Worm (Caenorhabditis elegans) whole organism, young adult: ENCODE data around the gene T13F2.4.
"Not testable (repeated sequence)": the region's sequence is repeated elsewhere in the genome, so short reads cannot be mapped to it uniquely, and the experiment has no call there.

ENCODE experiments used
- B0035.1 ChIP-seq: sonication (generic microtip); optimal IDR thresholded peaks from 2 replicates; lab custom pipeline; 2016; ENCODE audit warnings: missing genetic modification characterization, mild to moderate bottlenecking, missing compliant biosample characterization, missing genotype, missing genetic modification reagents
- F33H1.4 ChIP-seq: fragments of 200-800 bp; sonication (Bioruptor generic); IDR thresholded peaks from 2 replicates; pipeline ENCODE4 v1.3.6; 2022; ENCODE audit warnings: missing genetic modification reagents, missing genetic modification characterization, missing compliant biosample characterization
- F39B2.1 ChIP-seq: fragments of 200-800 bp; sonication (Bioruptor generic); IDR thresholded peaks from 2 replicates; pipeline ENCODE4 v1.3.6; 2022; ENCODE audit warnings: missing genetic modification reagents, missing genetic modification characterization, missing compliant biosample characterization
- K11D2.4 ChIP-seq: fragments of 200-800 bp; sonication (Bioruptor generic); IDR thresholded peaks from 2 replicates; pipeline ENCODE4 v1.3.6; 2022; ENCODE audit warnings: missing genetic modification reagents, missing genetic modification characterization, missing compliant biosample characterization
- Y53F4B.3 ChIP-seq: fragments of 200-800 bp; sonication (Bioruptor generic); IDR thresholded peaks from 2 replicates; pipeline ENCODE4 v1.3.6; 2022; ENCODE audit warnings: missing genetic modification reagents, missing genetic modification characterization, missing compliant biosample characterization
- ama-1 ChIP-seq, 3 experiments: fragments of 150-350 bp in 1 of 3; sonication (generic microtip) in 2 of 3; optimal IDR thresholded peaks; 2 replicates each; lab custom pipeline; 2014 to 2018; ENCODE audit warnings: missing biosample characterization in 2 of 3, missing genetic modification characterization in 2 of 3, missing genetic modification reagents in 2 of 3
- aptf-2 ChIP-seq: fragments of 200-800 bp; sonication (Bioruptor generic); conservative IDR thresholded peaks from 2 replicates; pipeline ENCODE4 v1.3.6; 2022; ENCODE audit warnings: missing genetic modification reagents, missing genetic modification characterization, missing compliant biosample characterization
- egrh-3 ChIP-seq: fragments of 200-800 bp; sonication (Bioruptor generic); IDR thresholded peaks from 2 replicates; pipeline ENCODE4 v1.3.6; 2022; ENCODE audit warnings: missing genetic modification reagents, missing genetic modification characterization, missing compliant biosample characterization
- madf-10 ChIP-seq: sonication (generic microtip); optimal IDR thresholded peaks from 2 replicates; lab custom pipeline; 2016; ENCODE audit warnings: mild to moderate bottlenecking, missing genetic modification characterization, missing compliant biosample characterization
- nhr-27 ChIP-seq: fragments of 200-800 bp; sonication (Bioruptor generic); optimal IDR thresholded peaks from 2 replicates; lab custom pipeline; 2018; ENCODE audit warnings: mild to moderate bottlenecking, missing genetic modification characterization, moderate library complexity, missing compliant biosample characterization
- pha-4 ChIP-seq: fragments of 150-350 bp; sonication (generic microtip); optimal IDR thresholded peaks from 2 replicates; lab custom pipeline; 2014; ENCODE audit warnings: missing biosample characterization, missing genetic modification reagents, missing genetic modification characterization
- snpc-1.1 ChIP-seq: sonication (generic microtip); optimal IDR thresholded peaks from 2 replicates; lab custom pipeline; 2017; ENCODE audit warnings: missing genetic modification characterization, mild to moderate bottlenecking, missing compliant biosample characterization, antibody characterized with exemption, moderate library complexity, missing genotype, missing genetic modification reagents; ENCODE audit not compliant: insufficient read depth
- sptf-2 ChIP-seq: fragments of 200-800 bp; sonication (Bioruptor generic); optimal IDR thresholded peaks from 2 replicates; lab custom pipeline; 2018; ENCODE audit warnings: mild to moderate bottlenecking, missing genetic modification characterization, missing compliant biosample characterization
- ztf-3 ChIP-seq: fragments of 200-800 bp; sonication (Bioruptor generic); optimal IDR thresholded peaks from 2 replicates; lab custom pipeline; 2018; ENCODE audit warnings: mild to moderate bottlenecking, missing genetic modification characterization, missing compliant biosample characterization

DNA sequence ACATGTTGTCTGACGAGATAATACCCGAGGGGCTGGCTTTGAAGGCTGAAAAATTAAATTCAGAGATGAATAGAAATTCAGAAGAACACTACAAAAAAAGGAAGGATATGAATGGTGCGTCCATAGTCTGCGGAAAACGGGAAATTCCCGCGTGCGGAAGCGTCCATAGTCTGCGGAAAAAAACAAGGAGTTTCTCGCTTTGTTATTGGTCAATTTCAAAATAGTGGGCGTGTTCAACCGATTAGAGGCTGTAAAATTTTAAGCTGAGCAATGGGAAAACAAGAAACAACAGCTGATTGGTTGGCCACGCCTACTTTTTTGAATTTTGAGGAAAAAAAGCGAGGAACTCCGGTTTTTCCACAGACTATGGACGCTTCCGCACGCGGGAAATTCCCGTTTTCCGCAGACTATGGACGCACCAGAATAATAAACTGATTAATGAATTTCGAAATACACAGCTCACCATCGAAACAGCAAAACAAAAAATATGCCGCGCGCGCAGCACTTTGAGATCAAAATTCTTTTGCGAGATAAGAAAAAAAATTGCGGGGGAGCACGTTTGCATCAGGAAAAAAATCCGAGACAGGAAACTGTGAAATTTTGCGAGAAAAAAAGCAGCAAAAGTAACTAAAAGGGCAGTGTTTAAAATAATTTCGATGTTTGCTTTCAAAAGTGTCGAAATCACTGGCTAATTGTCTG is 48.6 kb upstream of the T13F2.4 start, which contains the start of gene gln-6:
- TF ChIP-seq madf-10 (tag; lab: Kevin White, UChicago); Y53F4B.3; sptf-2 (GFP tag; lab: Kevin White, UChicago); ama-1 (optimal IDR thresholded peaks at IDR 0.05; lab: Kevin White, UChicago); ama-1 (GFP tag; optimal IDR thresholded peaks at IDR 0.05; lab: Kevin White, UChicago); K11D2.4; pha-4 (tag; lab: Kevin White, UChicago); B0035.1 (tag; lab: Kevin White, UChicago); egrh-3 (GFP tag; lab: Robert Waterston, UW); nhr-27 (tag; lab: Kevin White, UChicago); F39B2.1 (GFP tag; lab: Robert Waterston, UW); ztf-3 (GFP tag; lab: Kevin White, UChicago): not testable (repeated sequence)
- TF ChIP-seq aptf-2 (GFP tag; lab: Robert Waterston, UW) (peak; percentile 32; the same call in 1 of the 2 replicates), F33H1.4 (GFP tag; lab: Robert Waterston, UW) (peak; percentile 71), snpc-1.1 (tag; lab: Kevin White, UChicago) (peak; percentile 17)
